Worm (Caenorhabditis elegans) whole organism, mixed stage, embryonic: Measurements from ENCODE around the gene srz-95.
"Not testable (repeated sequence)": the region's sequence is repeated elsewhere in the genome, so short reads cannot be mapped to it uniquely, and the experiment has no call there.

Source experiments
- M03D4.4 ChIP-seq: sonication (generic microtip); optimal IDR thresholded peaks from 2 replicates; lab custom pipeline; 2017; ENCODE audit warnings: mild to moderate bottlenecking, missing genetic modification characterization, missing compliant biosample characterization
- bed-3 ChIP-seq: fragments of 200-800 bp; sonication (Bioruptor generic); optimal IDR thresholded peaks from 3 replicates; lab custom pipeline; 2018; ENCODE audit warnings: mild to moderate bottlenecking, missing genetic modification characterization, moderate library complexity, missing compliant biosample characterization
- ceh-39 ChIP-seq: fragments of 150-350 bp; optimal IDR thresholded peaks from 2 replicates; lab custom pipeline; 2014; ENCODE audit warnings: missing biosample characterization, missing genetic modification characterization
- ceh-43 ChIP-seq: fragments of 200-800 bp; sonication (Bioruptor generic); optimal IDR thresholded peaks from 2 replicates; lab custom pipeline; 2018; ENCODE audit warnings: mild to moderate bottlenecking, missing genetic modification characterization, moderate library complexity, missing compliant biosample characterization
- ceh-83 ChIP-seq: fragments of 200-800 bp; sonication (Bioruptor generic); optimal IDR thresholded peaks from 2 replicates; lab custom pipeline; 2018; ENCODE audit warnings: mild to moderate bottlenecking, missing genetic modification characterization, missing compliant biosample characterization
- ces-1 ChIP-seq: fragments of 150-350 bp; optimal IDR thresholded peaks from 2 replicates; lab custom pipeline; 2014; ENCODE audit warnings: missing biosample characterization, missing genetic modification reagents, missing genetic modification characterization
- cnd-1 ChIP-seq: fragments of 200-800 bp; sonication (Bioruptor generic); optimal IDR thresholded peaks from 2 replicates; lab custom pipeline; 2018; ENCODE audit warnings: mild to moderate bottlenecking, missing genetic modification characterization, missing compliant biosample characterization
- drap-1 ChIP-seq: fragments of 200-800 bp; sonication (Bioruptor generic); optimal IDR thresholded peaks from 3 replicates; lab custom pipeline; 2018; ENCODE audit warnings: mild to moderate bottlenecking, missing genetic modification characterization, missing compliant biosample characterization
- elt-1 ChIP-seq: sonication (generic microtip); optimal IDR thresholded peaks from 2 replicates; lab custom pipeline; 2017; ENCODE audit warnings: missing genetic modification characterization, mild to moderate bottlenecking, missing compliant biosample characterization, antibody characterized with exemption, moderate library complexity, borderline replicate concordance; ENCODE audit not compliant: insufficient read depth
- elt-3 ChIP-seq: fragments of 150-350 bp; optimal IDR thresholded peaks from 2 replicates; lab custom pipeline; 2014; ENCODE audit warnings: missing biosample characterization, missing genetic modification characterization
- flh-1 ChIP-seq: fragments of 200-800 bp; sonication (Bioruptor generic); optimal IDR thresholded peaks from 2 replicates; lab custom pipeline; 2018; ENCODE audit warnings: mild to moderate bottlenecking, missing genetic modification characterization, moderate library complexity, missing compliant biosample characterization
- ham-2 ChIP-seq: fragments of 200-800 bp; sonication (Bioruptor generic); optimal IDR thresholded peaks from 2 replicates; lab custom pipeline; 2018; ENCODE audit warnings: mild to moderate bottlenecking, missing genetic modification characterization, missing compliant biosample characterization
- hlh-1 ChIP-seq: fragments of 150-350 bp; optimal IDR thresholded peaks from 2 replicates; lab custom pipeline; 2014; ENCODE audit warnings: missing biosample characterization, missing genetic modification reagents, missing genetic modification characterization
- lin-13 ChIP-seq: fragments of 150-350 bp; optimal IDR thresholded peaks from 2 replicates; lab custom pipeline; 2014; ENCODE audit warnings: missing biosample characterization, missing genetic modification characterization
- lin-32 ChIP-seq: fragments of 200-800 bp; sonication (Bioruptor generic); optimal IDR thresholded peaks from 2 replicates; lab custom pipeline; 2018; ENCODE audit warnings: mild to moderate bottlenecking, missing genetic modification characterization, missing compliant biosample characterization
- lsy-2 ChIP-seq: fragments of 150-350 bp; optimal IDR thresholded peaks from 2 replicates; lab custom pipeline; 2014; ENCODE audit warnings: missing biosample characterization, missing genetic modification characterization
- mab-5 ChIP-seq: fragments of 150-350 bp; optimal IDR thresholded peaks from 2 replicates; lab custom pipeline; 2014; ENCODE audit warnings: missing biosample characterization, missing genetic modification characterization
- mep-1 ChIP-seq: fragments of 150-350 bp; optimal IDR thresholded peaks from 2 replicates; lab custom pipeline; 2017; ENCODE audit warnings: missing biosample characterization, missing genetic modification reagents, missing genetic modification characterization, inconsistent platforms
- mls-2 ChIP-seq: sonication (generic microtip); optimal IDR thresholded peaks from 2 replicates; lab custom pipeline; 2016; ENCODE audit warnings: mild to moderate bottlenecking, missing genetic modification characterization, moderate library complexity, missing compliant biosample characterization
- nhr-12 ChIP-seq: fragments of 150-350 bp; optimal IDR thresholded peaks from 2 replicates; lab custom pipeline; 2014; ENCODE audit warnings: missing biosample characterization, missing genetic modification characterization
- nhr-2 ChIP-seq: fragments of 150-350 bp; optimal IDR thresholded peaks from 2 replicates; lab custom pipeline; 2014; ENCODE audit warnings: missing biosample characterization, missing genetic modification characterization
- nhr-237 ChIP-seq: fragments of 150-350 bp; optimal IDR thresholded peaks from 2 replicates; lab custom pipeline; 2014; ENCODE audit warnings: missing biosample characterization, missing genetic modification characterization
- nhr-28 ChIP-seq: fragments of 150-350 bp; optimal IDR thresholded peaks from 2 replicates; lab custom pipeline; 2014; ENCODE audit warnings: missing biosample characterization, missing genetic modification characterization
- nhr-76 ChIP-seq: sonication (generic microtip); optimal IDR thresholded peaks from 2 replicates; lab custom pipeline; 2017; ENCODE audit warnings: missing biosample characterization, missing genetic modification characterization
- sem-2 ChIP-seq: fragments of 200-800 bp; sonication (Bioruptor generic); optimal IDR thresholded peaks from 2 replicates; lab custom pipeline; 2018; ENCODE audit warnings: mild to moderate bottlenecking, missing genetic modification characterization, missing compliant biosample characterization
- snpc-4 ChIP-seq: fragments of 150-350 bp; optimal IDR thresholded peaks from 2 replicates; lab custom pipeline; 2014; ENCODE audit warnings: missing biosample characterization, missing genetic modification characterization
- sptf-1 ChIP-seq: sonication (generic microtip); optimal IDR thresholded peaks from 2 replicates; lab custom pipeline; 2017; ENCODE audit warnings: mild to moderate bottlenecking, missing genetic modification characterization, moderate library complexity, missing compliant biosample characterization
- tbx-8 ChIP-seq: fragments of 200-800 bp; sonication (Bioruptor generic); optimal IDR thresholded peaks from 2 replicates; lab custom pipeline; 2018; ENCODE audit warnings: mild to moderate bottlenecking, missing genetic modification characterization, moderate library complexity, missing compliant biosample characterization
- unc-39 ChIP-seq: fragments of 150-350 bp; optimal IDR thresholded peaks from 2 replicates; lab custom pipeline; 2014; ENCODE audit warnings: missing biosample characterization, missing genetic modification characterization
- unc-62 ChIP-seq: fragments of 150-350 bp; optimal IDR thresholded peaks from 2 replicates; lab custom pipeline; 2014; ENCODE audit warnings: missing biosample characterization, missing genetic modification reagents, missing genetic modification characterization
- zip-8 ChIP-seq: fragments of 150-350 bp; optimal IDR thresholded peaks from 2 replicates; lab custom pipeline; 2014; ENCODE audit warnings: missing biosample characterization, missing genetic modification characterization
- ztf-11 ChIP-seq: fragments of 150-350 bp; optimal IDR thresholded peaks from 2 replicates; lab custom pipeline; 2014; ENCODE audit warnings: missing biosample characterization, missing genetic modification characterization

srz-95 gene

DNA sequence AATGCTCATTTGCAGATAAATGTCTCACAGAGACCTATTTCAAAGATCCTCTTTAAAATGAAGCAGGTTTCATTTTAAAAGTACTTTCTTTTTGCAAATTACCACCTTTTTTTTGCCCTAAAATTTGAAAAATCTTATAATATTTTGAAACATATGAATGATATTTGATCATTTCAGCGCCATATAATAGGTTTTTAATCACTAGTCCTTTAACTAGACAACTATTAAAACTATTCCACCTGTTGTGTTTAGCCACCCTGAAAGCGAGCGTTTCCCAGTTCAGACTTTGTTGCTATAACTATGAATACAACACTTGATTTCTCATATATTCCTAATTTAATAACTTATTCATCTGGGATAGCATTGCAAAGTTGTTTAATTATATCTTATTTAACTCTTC lies at the start of gene srz-95:
TSS of gene srz-95 (plus strand) at position 301 of the 400 bp plus-strand sequence.
- TF ChIP-seq hlh-1 (tag; lab: Kevin White, UChicago) (no peak), ceh-83 (GFP tag; lab: Kevin White, UChicago) (no peak), elt-1 (tag; lab: Kevin White, UChicago) (no peak), elt-3 (tag; lab: Kevin White, UChicago) (no peak), nhr-76 (no peak)

DNA sequence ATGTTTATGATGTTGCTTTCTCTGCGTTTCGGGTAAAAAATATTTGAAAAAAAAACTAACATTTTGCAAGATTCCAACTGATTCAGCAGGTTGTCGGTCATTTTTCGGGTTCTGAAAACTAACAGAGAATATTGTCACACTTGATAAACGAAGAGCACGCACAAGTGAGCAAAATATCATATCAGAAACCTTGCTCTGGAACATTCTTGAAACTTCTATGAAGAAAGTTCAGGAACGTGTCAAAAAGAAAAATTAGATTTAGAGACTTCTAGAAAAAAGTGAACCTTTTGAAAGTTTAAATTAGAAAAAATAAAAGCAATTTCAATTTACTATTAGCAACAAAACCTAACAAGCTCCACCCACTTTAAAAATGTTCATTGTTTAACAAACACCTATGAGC lies 43.8 kb upstream of the srz-95 start, which contains the start of gene fbxa-112:
TSS of gene fbxa-112 (minus strand) at position 101 of the 400 bp plus-strand sequence.
- not testable (repeated sequence) for TF ChIP-seq lin-32 (GFP tag; lab: Kevin White, UChicago); ces-1 (GFP tag; lab: Kevin White, UChicago); nhr-2

DNA sequence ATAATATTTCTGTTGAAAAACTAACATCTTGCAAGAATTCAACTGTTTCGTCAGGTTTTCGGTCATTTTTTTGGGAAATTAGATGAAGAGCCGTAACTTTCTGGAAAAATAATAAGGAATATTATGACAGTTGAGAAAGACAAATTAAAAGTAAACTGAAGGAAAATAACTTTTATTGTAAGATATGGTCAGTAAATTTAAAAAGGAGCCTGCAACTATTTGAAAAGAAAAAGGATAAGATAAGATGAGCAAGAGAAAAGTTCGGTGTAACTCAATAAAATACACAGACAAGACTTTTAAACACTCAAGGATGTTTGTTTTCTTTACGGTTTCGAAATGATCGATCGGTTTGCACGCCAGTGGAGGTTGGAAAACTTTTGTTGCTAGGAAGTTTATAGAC lies 42.2 kb upstream of the srz-95 start, which contains the start of gene fbxa-111:
TSS of gene fbxa-111 (minus strand) at position 101 of the 400 bp plus-strand sequence.
- TF ChIP-seq ces-1 (GFP tag; lab: Kevin White, UChicago); hlh-1 (tag; lab: Kevin White, UChicago); sptf-1: not testable (repeated sequence)

DNA sequence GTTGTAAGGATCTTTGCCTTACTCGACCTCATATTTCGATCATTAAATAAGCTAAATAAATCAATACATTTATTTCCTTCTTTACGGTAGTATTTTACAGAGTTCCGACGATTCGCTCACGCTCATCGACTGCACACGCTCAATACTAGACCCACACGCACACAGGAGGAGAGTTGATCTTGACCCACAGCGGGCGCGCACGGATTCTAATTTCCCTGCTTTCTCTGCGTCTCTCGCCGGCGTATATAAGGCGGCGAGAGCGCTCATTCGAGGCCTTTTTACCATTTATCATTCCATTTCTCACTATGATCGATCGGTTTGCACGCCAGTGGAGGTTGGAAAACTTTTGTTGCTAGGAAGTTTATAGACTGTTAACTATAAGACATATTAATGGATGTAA lies 41.8 kb upstream of the srz-95 start:
- TF ChIP-seq M03D4.4 (tag; lab: Kevin White, UChicago), result no peak
- no peak for TF ChIP-seq snpc-4 (tag; lab: Kevin White, UChicago)
- TF ChIP-seq mep-1 (tag; lab: Kevin White, UChicago), result no peak
- TF ChIP-seq drap-1 (GFP tag; lab: Kevin White, UChicago), result no peak
- TF ChIP-seq nhr-76, result no peak
- no peak for TF ChIP-seq sem-2 (GFP tag; lab: Kevin White, UChicago)
- no peak for TF ChIP-seq nhr-12
- no peak for TF ChIP-seq unc-62
- TF ChIP-seq nhr-2, result no peak
- TF ChIP-seq flh-1 (GFP tag; lab: Kevin White, UChicago), result no peak
- TF ChIP-seq nhr-28 (tag; lab: Kevin White, UChicago), result no peak
- TF ChIP-seq ceh-39 (tag; lab: Kevin White, UChicago), result no peak
- no peak for TF ChIP-seq ceh-43

DNA sequence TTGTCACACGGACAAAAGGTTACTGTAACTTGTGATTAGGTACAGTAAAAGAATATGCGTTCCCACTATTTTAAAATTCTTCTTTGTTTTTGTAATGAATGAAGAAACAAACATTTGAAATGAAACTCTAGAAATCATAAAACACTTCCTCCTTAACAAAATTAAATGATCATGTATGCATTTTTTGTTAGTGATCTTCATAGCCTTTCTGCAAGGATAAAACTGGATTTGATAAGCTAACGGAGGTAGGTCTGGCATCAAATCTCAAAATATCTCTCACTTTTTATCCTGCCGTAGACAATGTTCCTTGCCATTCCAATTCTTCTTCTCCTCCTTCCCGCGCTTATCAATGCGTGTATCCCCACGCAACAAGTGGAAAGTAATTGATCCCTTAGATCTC lies 40.3 kb upstream of the srz-95 start, which contains the start of gene clec-238:
TSS of gene clec-238 (plus strand) at position 301 of the 400 bp plus-strand sequence.
- no peak for TF ChIP-seq nhr-237 (tag; lab: Kevin White, UChicago)
- TF ChIP-seq ztf-11 (tag; lab: Kevin White, UChicago), result no peak

DNA sequence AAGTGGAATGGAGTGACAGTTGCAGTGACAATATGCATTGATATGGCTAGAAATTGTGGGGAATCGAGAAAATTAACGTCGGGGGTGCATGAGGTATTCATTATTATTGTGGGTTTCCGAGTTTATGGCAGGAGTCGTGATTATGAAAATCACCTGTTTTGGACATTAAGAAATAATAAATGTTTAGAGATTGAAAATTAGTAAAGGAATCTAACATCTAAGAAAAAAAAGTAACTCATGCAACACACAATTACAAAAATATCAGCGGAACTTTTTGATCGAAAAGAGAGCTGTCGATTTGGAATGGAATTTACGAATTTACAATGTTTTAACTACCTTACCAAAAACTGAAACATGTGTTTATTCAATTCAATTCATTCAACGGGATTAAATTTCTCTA lies 37.1 kb upstream of the srz-95 start, which contains the start of gene srh-206:
TSS of gene srh-206 (minus strand) at position 101 of the 400 bp plus-strand sequence.
- TF ChIP-seq lin-13 (tag; lab: Kevin White, UChicago) (no peak), M03D4.4 (tag; lab: Kevin White, UChicago) (no peak), nhr-2 (no peak), hlh-1 (tag; lab: Kevin White, UChicago) (no peak), tbx-8 (GFP tag; lab: Kevin White, UChicago) (no peak), nhr-76 (no peak), ham-2 (GFP tag; lab: Kevin White, UChicago) (no peak), cnd-1 (tag; lab: Kevin White, UChicago) (no peak), unc-62 (no peak), ceh-43 (no peak), elt-1 (tag; lab: Kevin White, UChicago) (no peak)

DNA sequence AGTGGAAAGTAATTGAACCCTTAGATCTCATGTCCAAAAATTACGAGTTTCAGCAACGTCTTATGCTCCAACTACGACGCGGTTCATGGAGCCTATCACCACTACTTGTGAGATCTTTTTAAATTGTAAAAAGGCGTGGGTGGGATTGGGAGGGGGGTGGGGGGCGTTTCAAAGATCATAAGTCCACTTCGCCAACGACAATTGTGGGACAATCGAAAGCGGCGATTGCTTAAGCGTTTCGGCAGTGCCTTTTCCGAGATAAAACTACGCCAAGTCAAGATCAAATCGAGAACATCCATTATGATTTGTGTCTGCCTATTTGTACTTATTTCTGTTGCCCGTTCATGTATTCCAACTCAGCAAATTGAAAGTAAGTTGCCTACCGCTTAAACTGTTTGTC lies 35.6 kb upstream of the srz-95 start, which contains the start of gene clec-239:
TSS of gene clec-239 (plus strand) at position 301 of the 400 bp plus-strand sequence.
- TF ChIP-seq nhr-28 (tag; lab: Kevin White, UChicago), result no peak
- TF ChIP-seq ceh-83 (GFP tag; lab: Kevin White, UChicago), result no peak
- TF ChIP-seq nhr-76, result no peak
- no peak for TF ChIP-seq ham-2 (GFP tag; lab: Kevin White, UChicago)
- no peak for TF ChIP-seq drap-1 (GFP tag; lab: Kevin White, UChicago)
- no peak for TF ChIP-seq M03D4.4 (tag; lab: Kevin White, UChicago)
- no peak for TF ChIP-seq zip-8 (tag; lab: Kevin White, UChicago)
- no peak for TF ChIP-seq hlh-1 (tag; lab: Kevin White, UChicago)
- no peak for TF ChIP-seq nhr-12
- TF ChIP-seq lin-32 (GFP tag; lab: Kevin White, UChicago), result no peak
- no peak for TF ChIP-seq lin-13 (tag; lab: Kevin White, UChicago)
- no peak for TF ChIP-seq mab-5 (tag; lab: Kevin White, UChicago)
- TF ChIP-seq nhr-237 (tag; lab: Kevin White, UChicago), result no peak
- TF ChIP-seq bed-3, result no peak
- TF ChIP-seq mls-2, result no peak
- no peak for TF ChIP-seq lsy-2 (tag; lab: Kevin White, UChicago)
- no peak for TF ChIP-seq unc-62
- TF ChIP-seq nhr-2, result no peak
- TF ChIP-seq unc-39 (tag; lab: Kevin White, UChicago), result no peak
